Worm (Caenorhabditis elegans) whole organism, L4 larva: ENCODE results near the gene otpl-3.

Experiments used
- ama-1 ChIP-seq: fragments of 150-350 bp; optimal IDR thresholded peaks from 2 replicates; lab custom pipeline; 2014; ENCODE audit warnings: inconsistent platforms, mixed read lengths
- ceh-62 ChIP-seq: sonication (generic microtip); optimal IDR thresholded peaks from 2 replicates; lab custom pipeline; 2017; ENCODE audit warnings: missing biosample characterization, missing genetic modification characterization
- fkh-10 ChIP-seq: fragments of 150-350 bp; optimal IDR thresholded peaks from 2 replicates; lab custom pipeline; 2014; ENCODE audit warnings: missing biosample characterization, missing genetic modification reagents, missing genetic modification characterization
- mdt-29 ChIP-seq: fragments of 200-800 bp; sonication (Bioruptor generic); IDR thresholded peaks from 2 replicates; pipeline ENCODE4 v1.3.6; 2022; ENCODE audit warnings: missing genetic modification reagents, missing genetic modification characterization, missing compliant biosample characterization
- nhr-76 ChIP-seq: fragments of 150-350 bp; optimal IDR thresholded peaks from 2 replicates; lab custom pipeline; 2014; ENCODE audit warnings: missing biosample characterization, missing genetic modification characterization
- unc-130 ChIP-seq: sonication (generic microtip); optimal IDR thresholded peaks from 2 replicates; lab custom pipeline; 2016; ENCODE audit warnings: missing genetic modification reagents, missing genetic modification characterization, missing compliant biosample characterization
- unc-62 ChIP-seq, 3 experiments: fragments of 150-350 bp in 1 of 3; sonication (generic microtip); optimal IDR thresholded peaks in 2 of 3; peaks in 1 of 3; 1 replicate in 1 of 3; 2 replicates in 2 of 3; lab custom pipeline; 2014 to 2017; ENCODE audit warnings: missing biosample characterization in 3 of 3, missing genetic modification characterization in 3 of 3, missing genetic modification reagents in 3 of 3, missing genotype in 1 of 3

DNA sequence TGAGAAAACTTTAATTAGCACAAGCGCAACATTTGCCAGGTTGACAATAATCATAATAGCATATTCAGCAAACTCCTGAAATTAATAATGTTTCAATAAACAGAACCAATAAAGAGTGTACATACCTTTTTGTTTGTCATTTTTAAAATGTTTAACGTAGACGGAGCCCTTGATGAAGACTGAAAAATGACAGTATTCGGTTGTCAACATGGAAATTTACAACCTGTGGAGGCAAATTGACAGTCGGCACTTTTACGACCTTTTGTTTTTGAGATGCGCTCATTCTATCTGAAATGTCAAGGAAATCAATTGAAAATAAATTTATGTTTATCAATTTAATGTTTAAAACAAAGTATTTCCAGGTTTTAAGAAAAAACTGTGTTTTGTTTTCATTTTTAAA, 40.1 kb downstream of the otpl-3 start:
- no peak for TF ChIP-seq ceh-62
- no peak for TF ChIP-seq unc-62 (GFP tag; optimal IDR thresholded peaks at IDR 0.05 in 1 of 2; lab: Kevin White, UChicago)
- no peak for TF ChIP-seq unc-62 (tag; optimal IDR thresholded peaks at IDR 0.05; lab: Kevin White, UChicago)
- TF ChIP-seq ama-1 (lab: Kevin White, UChicago) = no peak
- TF ChIP-seq unc-130 (GFP tag; lab: Kevin White, UChicago) = no peak
- TF ChIP-seq fkh-10 (GFP tag; lab: Kevin White, UChicago) = no peak
- TF ChIP-seq mdt-29 (GFP tag; lab: Robert Waterston, UW) = no peak
- TF ChIP-seq nhr-76 (tag; lab: Kevin White, UChicago) = no peak
